Worm (Caenorhabditis elegans): ENCODE measurements around the gene sec-24.2.

sec-24.2 gene

DNA sequence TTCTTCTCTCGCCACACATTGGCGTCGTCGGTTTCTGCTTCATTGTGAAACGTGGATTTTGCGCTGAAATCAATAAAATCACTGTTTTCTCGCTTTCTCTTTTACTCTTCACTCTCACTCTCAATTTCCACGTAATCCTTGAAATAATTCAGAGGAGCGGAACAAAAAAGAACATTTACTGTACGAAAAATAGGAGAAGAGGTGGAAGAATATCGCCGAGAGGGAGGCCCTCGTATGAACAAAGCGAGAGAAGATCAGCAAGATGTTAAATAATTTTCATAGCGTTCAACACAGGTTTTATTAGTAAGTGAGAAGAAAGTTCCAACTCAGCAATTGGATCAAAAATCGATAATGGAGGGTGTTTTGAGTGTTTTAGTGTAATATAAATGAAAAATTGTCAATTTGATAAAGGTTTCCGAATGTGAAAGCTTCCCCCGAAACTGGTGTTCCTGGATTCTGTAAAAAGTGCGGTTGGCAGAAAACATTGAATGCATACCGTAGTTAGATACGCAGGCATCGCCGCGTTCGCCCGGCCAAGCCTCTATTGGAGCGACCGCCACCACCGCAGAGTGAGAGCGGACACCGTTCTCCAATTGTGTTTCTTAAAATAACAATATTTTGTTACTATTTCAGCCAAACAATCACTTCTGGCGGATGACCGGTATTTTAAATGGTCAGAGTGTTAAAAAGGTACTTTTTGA, 950 bp upstream of the sec-24.2 start, which contains the start of the genes ccr-4 and ZC518.8:
ccr-4 (plus strand) TSS at position 151 of the 701 bp plus-strand sequence.
ZC518.8 (minus strand) TSS at position 517 of the 701 bp plus-strand sequence.
- TF ChIP-seq bed-2 (GFP tag; IDR thresholded peaks at IDR 0.05) (no peak), snpc-1.3 (tag; optimal IDR thresholded peaks at IDR 0.05; ENCODE audit: insufficient read depth) (no peak), ceh-91 (GFP tag; IDR thresholded peaks at IDR 0.05) (no peak), ama-1 (optimal IDR thresholded peaks at IDR 0.05) (no peak), ama-1 (GFP tag; optimal IDR thresholded peaks at IDR 0.05) (no peak), F37B4.10 (GFP tag; IDR thresholded peaks at IDR 0.05) (no peak), egl-44 (GFP tag; IDR thresholded peaks at IDR 0.05) (no peak), ZK185.1 (tag; optimal IDR thresholded peaks at IDR 0.05; ENCODE audit: poor library complexity, severe bottlenecking) (no peak), T26A5.8 (tag; optimal IDR thresholded peaks at IDR 0.05) (no peak), B0261.1 (tag; optimal IDR thresholded peaks at IDR 0.05) (no peak), let-526 (GFP tag; IDR thresholded peaks at IDR 0.05) (no peak), attf-5 (GFP tag; optimal IDR thresholded peaks at IDR 0.05) (peak; percentile 52), nfyb-1 (GFP tag; IDR thresholded peaks at IDR 0.05) (no peak), pbrm-1 (GFP tag; IDR thresholded peaks at IDR 0.05) (no peak), hsf-1 (GFP tag; IDR thresholded peaks at IDR 0.05) (no peak), akir-1 (GFP tag; optimal IDR thresholded peaks at IDR 0.05) (no peak), snpc-4 (GFP tag; optimal IDR thresholded peaks at IDR 0.05) (no peak), snpc-4 (tag; optimal IDR thresholded peaks at IDR 0.05) (no peak), ztf-22 (GFP tag; optimal IDR thresholded peaks at IDR 0.05) (no peak), F55B11.4 (tag; optimal IDR thresholded peaks at IDR 0.05; ENCODE audit: borderline replicate concordance, insufficient read depth) (no peak), snpc-1.1 (tag; optimal IDR thresholded peaks at IDR 0.05; ENCODE audit: insufficient read depth) (no peak), bed-1 (GFP tag; IDR thresholded peaks at IDR 0.05) (0 out of 2 replicates have a peak, but pooled peaks have one; percentile 67), mel-28 (tag; optimal IDR thresholded peaks at IDR 0.05; ENCODE audit: borderline replicate concordance) (no peak), lir-1 (GFP tag; conservative IDR thresholded peaks at IDR 0.05) (no peak), F49E8.2 (tag; optimal IDR thresholded peaks at IDR 0.05; ENCODE audit: insufficient read depth) (no peak), tbx-9 (tag; optimal IDR thresholded peaks at IDR 0.05; ENCODE audit: borderline replicate concordance) (no peak), egl-18 (GFP tag; IDR thresholded peaks at IDR 0.05) (no peak), attf-3 (GFP tag; conservative IDR thresholded peaks at IDR 0.05) (no peak), aptf-3 (GFP tag; IDR thresholded peaks at IDR 0.05) (0 out of 2 replicates have a peak, but pooled peaks have one; percentile 34), ceh-79 (tag; optimal IDR thresholded peaks at IDR 0.05) (no peak), cebp-2 (GFP tag; IDR thresholded peaks at IDR 0.05) (0 out of 2 replicates have a peak, but pooled peaks have one; percentile 56), athp-1 (tag; optimal IDR thresholded peaks at IDR 0.05) (no peak), cebp-1 (GFP tag; IDR thresholded peaks at IDR 0.05) (no peak), cebp-1 (tag; optimal IDR thresholded peaks at IDR 0.05) (no peak), lin-35 (GFP tag; optimal IDR thresholded peaks at IDR 0.05) (no peak), dox-1 (GFP tag; IDR thresholded peaks at IDR 0.05) (no peak), madf-3 (GFP tag; IDR thresholded peaks at IDR 0.05) (no peak), let-607 (tag; optimal IDR thresholded peaks at IDR 0.05) (peak; percentile 2 to 76), mcd-1 (GFP tag; IDR thresholded peaks at IDR 0.05) (no peak), zfh-2 (GFP tag; conservative IDR thresholded peaks at IDR 0.05) (peak; percentile 47; the same call in 1 of the 2 replicates), hmg-1.2 (GFP tag; IDR thresholded peaks at IDR 0.05) (no peak), hmg-20 (GFP tag; IDR thresholded peaks at IDR 0.05) (no peak), D2030.7 (GFP tag; IDR thresholded peaks at IDR 0.05) (0 out of 2 replicates have a peak, but pooled peaks have one; percentile 16), repo-1 (tag; optimal IDR thresholded peaks at IDR 0.05) (no peak), chd-7 (tag; optimal IDR thresholded peaks at IDR 0.05) (no peak), tbp1 (GFP tag; optimal IDR thresholded peaks at IDR 0.05) (no peak), lin-54 (GFP tag; optimal IDR thresholded peaks at IDR 0.05) (peak; percentile 27)
